Fruit fly (Drosophila melanogaster): ENCODE results near the gene gzl.

The gzl gene

DNA sequence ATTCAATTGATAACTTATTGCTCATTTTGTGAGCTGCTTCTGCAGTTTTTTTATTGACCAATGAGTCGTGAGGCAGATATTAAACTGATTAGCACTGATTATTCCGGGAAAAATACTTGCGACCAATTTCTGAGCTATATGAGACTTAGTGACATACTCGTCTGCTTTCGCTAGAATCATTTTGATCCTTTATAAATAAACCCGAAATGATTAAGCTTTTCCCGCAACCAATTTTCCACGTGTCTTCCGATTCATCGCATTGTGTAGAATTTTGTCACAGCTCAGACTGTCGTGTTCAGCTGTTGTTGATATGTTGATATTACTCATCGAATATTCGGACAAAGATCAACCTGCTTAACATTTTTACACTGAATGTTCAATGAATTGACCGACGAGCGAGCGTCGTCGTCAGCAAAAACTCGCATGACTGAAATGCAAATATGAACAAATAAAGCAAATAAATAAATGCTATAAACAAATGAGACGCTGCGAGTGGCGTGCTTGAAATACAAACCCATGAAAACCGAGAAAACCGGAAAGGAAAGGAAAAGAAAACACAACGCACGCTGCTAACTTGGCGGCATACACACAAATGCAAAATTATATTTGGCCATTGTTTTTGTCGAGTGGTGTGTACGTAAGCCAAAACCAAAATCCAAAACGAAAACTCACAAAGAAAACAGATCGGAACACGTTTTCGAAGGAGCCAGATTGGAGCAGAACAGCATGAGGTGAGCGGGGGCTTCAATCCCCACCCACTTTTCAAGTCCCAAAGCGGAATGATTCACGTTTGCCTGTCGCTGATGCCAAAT is 18.2 kb downstream of the gzl start (continued):
- TF ChIP-seq tup (GFP tag; optimal IDR thresholded peaks at IDR 0.05) (no peak), Oaz (GFP tag; IDR thresholded peaks at IDR 0.05) (no peak), ems (GFP tag; optimal IDR thresholded peaks at IDR 0.05) (no peak), CG1603 (tag; optimal IDR thresholded peaks at IDR 0.05) (no peak)

DNA sequence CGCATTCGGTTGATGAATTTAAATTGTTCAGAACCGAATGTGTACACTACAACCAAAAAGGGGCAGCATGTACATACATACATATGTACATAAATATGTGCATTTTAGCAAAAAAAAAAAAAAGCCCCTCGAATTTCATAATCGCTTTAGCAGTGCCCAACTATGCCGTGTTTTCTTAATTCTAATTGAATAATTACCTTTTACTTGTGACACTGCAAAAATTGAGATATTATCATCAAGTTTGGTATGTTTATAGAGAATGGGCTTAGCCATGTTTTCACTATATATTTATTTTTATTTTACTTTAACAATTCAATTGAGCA is 18.8 kb downstream of the gzl start:
- no peak for TF ChIP-seq CG3407 (GFP tag; optimal IDR thresholded peaks at IDR 0.05)
- TF ChIP-seq wek (GFP tag; optimal IDR thresholded peaks at IDR 0.05), result no peak
- no peak for TF ChIP-seq bbx (GFP tag; IDR thresholded peaks at IDR 0.05; ENCODE audit: partially characterized antibody)
- no peak for TF ChIP-seq cwo (GFP tag; optimal IDR thresholded peaks at IDR 0.05)
- no peak for TF ChIP-seq CG6791 (GFP tag; IDR thresholded peaks at IDR 0.05; ENCODE audit: partially characterized antibody)
- no peak for TF ChIP-seq kni (GFP tag; optimal IDR thresholded peaks at IDR 0.05)
- peak; percentile 40 for TF ChIP-seq CG2120 (GFP tag; optimal IDR thresholded peaks at IDR 0.05)
- TF ChIP-seq slbo (GFP tag; IDR thresholded peaks at IDR 0.05), result 0 out of 2 replicates have a peak, but pooled peaks have one; percentile 35
- TF ChIP-seq CG43689 (GFP tag; IDR thresholded peaks at IDR 0.05), result no peak
- TF ChIP-seq Med (GFP tag), result peak; percentile 53

DNA sequence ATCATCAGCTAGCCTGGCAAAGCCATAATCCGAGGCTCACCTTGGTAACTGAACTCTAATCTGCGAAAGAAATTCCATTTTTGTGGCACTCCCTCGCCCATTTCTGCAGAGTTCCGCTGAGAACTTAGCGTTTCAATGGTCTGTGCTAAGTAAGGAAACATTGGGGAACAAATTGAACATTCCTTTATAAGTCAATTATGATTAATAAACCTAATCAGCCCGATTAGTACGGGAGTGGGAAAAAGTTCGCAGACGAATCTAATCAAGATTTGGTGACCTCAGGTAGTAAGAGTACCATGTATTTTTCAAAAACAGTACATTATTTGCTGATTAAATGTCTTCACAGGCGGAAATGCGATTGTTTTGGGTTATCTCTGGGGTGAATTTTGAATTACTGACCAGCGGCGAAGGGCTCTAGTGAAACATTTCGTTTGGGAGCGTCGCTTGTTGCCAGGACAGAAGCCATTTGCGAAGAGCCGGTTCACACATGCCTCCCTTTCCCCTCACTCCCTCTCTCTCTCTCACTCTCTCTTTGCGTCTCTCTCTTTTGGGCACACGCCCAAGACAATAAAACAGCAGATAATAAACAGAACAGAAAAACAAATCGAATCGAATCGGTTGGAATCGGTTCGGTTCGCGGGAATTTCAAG is 19.9 kb downstream of the gzl start:
- TF ChIP-seq slbo (GFP tag; IDR thresholded peaks at IDR 0.05) (no peak), CG4820 (GFP tag; optimal IDR thresholded peaks at IDR 0.05) (no peak), CG3407 (GFP tag; optimal IDR thresholded peaks at IDR 0.05) (no peak), gro (GFP tag; optimal IDR thresholded peaks at IDR 0.05) (peak; percentile 28), CG9797 (GFP tag; optimal IDR thresholded peaks at IDR 0.05) (no peak), Max (GFP tag; optimal IDR thresholded peaks at IDR 0.05) (no peak), CG30403 (GFP tag; optimal IDR thresholded peaks at IDR 0.05) (no peak), tup (GFP tag; optimal IDR thresholded peaks at IDR 0.05) (no peak), CG11696 (GFP tag; IDR thresholded peaks at IDR 0.05) (no peak), Ptx1 (GFP tag; IDR thresholded peaks at IDR 0.05) (no peak), Abd-B (GFP tag; optimal IDR thresholded peaks at IDR 0.05) (no peak), CG17361 (GFP tag; IDR thresholded peaks at IDR 0.05) (no peak), tgo (GFP tag; IDR thresholded peaks at IDR 0.05) (no peak), CG6254 (GFP tag; optimal IDR thresholded peaks at IDR 0.05) (no peak), sna (GFP tag; IDR thresholded peaks at IDR 0.05; ENCODE audit: partially characterized antibody) (no peak), CG12219 (GFP tag; optimal IDR thresholded peaks at IDR 0.05) (no peak), CG10654 (GFP tag; optimal IDR thresholded peaks at IDR 0.05) (no peak), Atf-2 (GFP tag; optimal IDR thresholded peaks at IDR 0.05) (no peak), CG7839 (tag; optimal IDR thresholded peaks at IDR 0.05) (no peak), CG17385 (GFP tag; optimal IDR thresholded peaks at IDR 0.05) (no peak), CG4707 (GFP tag; optimal IDR thresholded peaks at IDR 0.05) (no peak), crol (GFP tag; IDR thresholded peaks at IDR 0.05) (peak; percentile 85), CG13123 (GFP tag; optimal IDR thresholded peaks at IDR 0.05) (no peak), Hmr (GFP tag; optimal IDR thresholded peaks at IDR 0.05) (no peak), CG5953 (GFP tag; IDR thresholded peaks at IDR 0.05) (no peak), rib (GFP tag; IDR thresholded peaks at IDR 0.05) (no peak), exex (tag; optimal IDR thresholded peaks at IDR 0.05) (peak; percentile 94), CG2875 (GFP tag; optimal IDR thresholded peaks at IDR 0.05) (no peak), bigmax (GFP tag; optimal IDR thresholded peaks at IDR 0.05) (no peak), Hmx (GFP tag; optimal IDR thresholded peaks at IDR 0.05) (no peak), GATAe (GFP tag; conservative IDR thresholded peaks at IDR 0.05) (0 out of 2 replicates have a peak, but pooled peaks have one; percentile 37), CG14860 (GFP tag; IDR thresholded peaks at IDR 0.05; ENCODE audit: partially characterized antibody) (no peak), Myb (GFP tag; optimal IDR thresholded peaks at IDR 0.05) (no peak), gt (GFP tag; IDR thresholded peaks at IDR 0.05) (no peak)
